Worm (Caenorhabditis elegans): Measurements from ENCODE around the gene ace-1.

- no peak for TF ChIP-seq fos-1 (tag; optimal IDR thresholded peaks at IDR 0.05)
- no peak for TF ChIP-seq zag-1 (tag; optimal IDR thresholded peaks at IDR 0.05)
- no peak for TF ChIP-seq unc-39 (tag; optimal IDR thresholded peaks at IDR 0.05)
These were observed 30.2 kb upstream of the ace-1 start for ce11 chrX:16336940-16337339.
